Worm (Caenorhabditis elegans) whole organism, young adult: Measurements from ENCODE around the gene B0563.18.

Experiments used
- attf-3 ChIP-seq: fragments of 200-800 bp; sonication (Bioruptor generic); conservative IDR thresholded peaks from 2 replicates; pipeline ENCODE4 v1.3.6; 2022; ENCODE audit warnings: missing genetic modification reagents, missing genetic modification characterization, missing compliant biosample characterization
- attf-6 ChIP-seq: fragments of 200-800 bp; sonication (Bioruptor generic); IDR thresholded peaks from 2 replicates; pipeline ENCODE4 v1.3.6; 2022; ENCODE audit warnings: missing genetic modification reagents, missing genetic modification characterization, missing compliant biosample characterization
- ets-4 ChIP-seq: fragments of 200-800 bp; sonication (Bioruptor generic); optimal IDR thresholded peaks from 2 replicates; lab custom pipeline; 2018; ENCODE audit warnings: mild to moderate bottlenecking, missing genetic modification characterization, missing compliant biosample characterization
- let-607 ChIP-seq, 2 experiments: fragments of 200-800 bp in 1 of 2; sonication (Bioruptor generic) in 1 of 2; sonication (generic microtip) in 1 of 2; optimal IDR thresholded peaks; 2 replicates each; lab custom pipeline; 2016 to 2018; ENCODE audit warnings: mild to moderate bottlenecking in 2 of 2, missing compliant biosample characterization in 2 of 2, missing genetic modification characterization in 2 of 2, moderate library complexity in 2 of 2, missing genotype in 1 of 2
- mxl-1 ChIP-seq: sonication (generic microtip); optimal IDR thresholded peaks from 2 replicates; lab custom pipeline; 2016; ENCODE audit warnings: missing genetic modification characterization, missing compliant biosample characterization
- pha-4 ChIP-seq: fragments of 150-350 bp; sonication (generic microtip); optimal IDR thresholded peaks from 2 replicates; lab custom pipeline; 2014; ENCODE audit warnings: missing biosample characterization, missing genetic modification reagents, missing genetic modification characterization

DNA sequence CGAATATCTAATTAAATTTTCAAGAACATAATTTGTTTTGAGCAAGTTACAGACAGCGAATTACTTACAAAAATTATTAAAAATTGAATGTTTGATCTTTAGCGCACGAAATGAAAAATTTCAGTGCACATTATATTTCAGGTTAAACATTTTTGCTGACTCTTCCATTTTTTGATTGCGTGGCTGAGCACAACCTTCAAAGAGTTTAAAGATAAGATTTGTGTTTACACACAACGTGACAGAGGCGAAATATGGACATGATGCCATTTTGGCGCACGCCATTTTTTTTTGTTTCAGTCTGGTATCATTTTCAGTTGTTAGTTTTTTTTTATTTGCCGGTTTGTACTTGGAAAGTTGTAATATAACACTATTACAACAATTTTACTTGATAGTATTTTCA is 40.3 kb downstream of the B0563.18 start:
- no peak for TF ChIP-seq pha-4
- TF ChIP-seq mxl-1 (tag; lab: Kevin White, UChicago), result no peak
- TF ChIP-seq attf-6 (GFP tag; lab: Robert Waterston, UW), result no peak
- TF ChIP-seq ets-4, result no peak
- no peak for TF ChIP-seq attf-3 (GFP tag; lab: Robert Waterston, UW)
- TF ChIP-seq let-607 (tag; optimal IDR thresholded peaks at IDR 0.05; lab: Kevin White, UChicago), result peak; percentile 15 to 27
